Worm (Caenorhabditis elegans) whole organism, L4 larva: Measurements from ENCODE around the gene mdl-1.
A peak's percentile ranks its signal among the peaks of the same experiment; 100 is the strongest.

Experiments used
- D1046.2 ChIP-seq: fragments of 200-800 bp; sonication (Bioruptor generic); IDR thresholded peaks from 2 replicates; pipeline ENCODE4 v1.3.6; 2022; ENCODE audit warnings: missing genetic modification characterization, missing compliant biosample characterization
- F49E8.2 ChIP-seq: sonication (generic microtip); optimal IDR thresholded peaks from 2 replicates; lab custom pipeline; 2016; ENCODE audit warnings: missing compliant biosample characterization, mild to moderate bottlenecking, missing genetic modification characterization, borderline replicate concordance
- R02D3.7 ChIP-seq: fragments of 150-350 bp; sonication (generic microtip); optimal IDR thresholded peaks from 3 replicates; lab custom pipeline; 2014; ENCODE audit warnings: missing biosample characterization, missing genetic modification characterization
- T20F7.1 ChIP-seq: fragments of 200-800 bp; sonication (Bioruptor generic); optimal IDR thresholded peaks from 2 replicates; lab custom pipeline; 2018; ENCODE audit warnings: mild to moderate bottlenecking, missing genetic modification characterization, missing compliant biosample characterization
- Y48G9A.11 ChIP-seq: fragments of 200-800 bp; sonication (Bioruptor generic); IDR thresholded peaks from 2 replicates; pipeline ENCODE4 v1.3.6; 2022; ENCODE audit warnings: missing genetic modification reagents, missing genetic modification characterization, missing compliant biosample characterization
- Y75B8A.6 ChIP-seq: fragments of 200-800 bp; sonication (Bioruptor generic); IDR thresholded peaks from 2 replicates; pipeline ENCODE4 v1.3.6; 2022; ENCODE audit warnings: missing genetic modification reagents, missing genetic modification characterization, missing compliant biosample characterization
- aha-1 ChIP-seq: fragments of 150-350 bp; peaks from one replicate; lab custom pipeline; 2014; ENCODE audit warnings: missing biosample characterization, missing genetic modification characterization
- arid-1 ChIP-seq: fragments of 200-800 bp; sonication (Bioruptor generic); conservative IDR thresholded peaks from 2 replicates; pipeline ENCODE4 v1.3.6; 2022; ENCODE audit warnings: missing genetic modification reagents, missing genetic modification characterization, missing compliant biosample characterization
- attf-4 ChIP-seq: sonication (generic microtip); optimal IDR thresholded peaks from 3 replicates; lab custom pipeline; 2017; ENCODE audit warnings: missing biosample characterization, missing genetic modification characterization
- ceh-82 ChIP-seq: sonication (generic microtip); optimal IDR thresholded peaks from 2 replicates; lab custom pipeline; 2017; ENCODE audit warnings: missing biosample characterization, missing genetic modification characterization
- daf-8 ChIP-seq: fragments of 200-800 bp; sonication (Bioruptor generic); IDR thresholded peaks from 2 replicates; pipeline ENCODE4 v1.3.6; 2022; ENCODE audit warnings: missing genetic modification characterization, missing compliant biosample characterization
- dmd-8 ChIP-seq: fragments of 200-800 bp; sonication (Bioruptor generic); IDR thresholded peaks from 2 replicates; pipeline ENCODE4 v1.3.6; 2022; ENCODE audit warnings: missing genetic modification characterization, missing compliant biosample characterization
- duxl-1 ChIP-seq: sonication (generic microtip); optimal IDR thresholded peaks from 2 replicates; lab custom pipeline; 2016; ENCODE audit warnings: mild to moderate bottlenecking, missing genetic modification characterization, moderate library complexity, missing compliant biosample characterization; ENCODE audit not compliant: poor library complexity
- dve-1 ChIP-seq: sonication (generic microtip); optimal IDR thresholded peaks from 2 replicates; lab custom pipeline; 2017; ENCODE audit warnings: antibody characterized with exemption, mild to moderate bottlenecking, missing genetic modification characterization, missing compliant biosample characterization; ENCODE audit not compliant: insufficient read depth
- egl-43 ChIP-seq: fragments of 200-800 bp; sonication (Bioruptor generic); IDR thresholded peaks from 2 replicates; pipeline ENCODE4 v1.3.6; 2022; ENCODE audit warnings: missing genetic modification reagents, missing genetic modification characterization, missing compliant biosample characterization
- gei-8 ChIP-seq: fragments of 200-800 bp; sonication (Bioruptor generic); optimal IDR thresholded peaks from 2 replicates; lab custom pipeline; 2018; ENCODE audit warnings: mild to moderate bottlenecking, missing genetic modification characterization, missing compliant biosample characterization
- hif-1 ChIP-seq, 2 experiments: sonication (generic microtip); optimal IDR thresholded peaks; 2 replicates each; lab custom pipeline; 2016 to 2017; ENCODE audit warnings: missing compliant biosample characterization in 2 of 2, missing genetic modification characterization in 2 of 2, missing genetic modification reagents in 2 of 2, missing genotype in 2 of 2, mild to moderate bottlenecking in 1 of 2
- hlh-30 ChIP-seq: sonication (generic microtip); optimal IDR thresholded peaks from 2 replicates; lab custom pipeline; 2017; ENCODE audit warnings: antibody characterized with exemption, mild to moderate bottlenecking, missing genetic modification characterization, missing compliant biosample characterization; ENCODE audit not compliant: insufficient read depth
- lin-13 ChIP-seq: fragments of 150-350 bp; optimal IDR thresholded peaks from 2 replicates; lab custom pipeline; 2014; ENCODE audit warnings: missing biosample characterization, missing genetic modification reagents, missing genetic modification characterization
- lin-29 ChIP-seq: fragments of 200-800 bp; sonication (Bioruptor generic); IDR thresholded peaks from 2 replicates; pipeline ENCODE4 v1.3.6; 2022; ENCODE audit warnings: missing genetic modification reagents, missing genetic modification characterization, missing compliant biosample characterization
- lin-39 ChIP-seq: fragments of 150-350 bp; optimal IDR thresholded peaks from 2 replicates; lab custom pipeline; 2014; ENCODE audit warnings: missing biosample characterization, missing genetic modification reagents, missing genetic modification characterization
- lir-3 ChIP-seq: sonication (generic microtip); optimal IDR thresholded peaks from 2 replicates; lab custom pipeline; 2016; ENCODE audit warnings: mild to moderate bottlenecking, missing genetic modification characterization, missing compliant biosample characterization
- lsy-2 ChIP-seq, 2 experiments: fragments of 150-350 bp in 1 of 2; sonication (generic microtip) in 1 of 2; optimal IDR thresholded peaks; 2 replicates each; lab custom pipeline; 2014 to 2017; ENCODE audit warnings: missing biosample characterization in 2 of 2, missing genetic modification characterization in 2 of 2
- madf-9 ChIP-seq: fragments of 200-800 bp; sonication (Bioruptor generic); conservative IDR thresholded peaks from 2 replicates; pipeline ENCODE4 v1.3.6; 2022; ENCODE audit warnings: missing genetic modification reagents, missing genetic modification characterization, missing compliant biosample characterization
- mdl-1 ChIP-seq, 2 experiments: fragments of 150-350 bp in 1 of 2; sonication (generic microtip) in 1 of 2; optimal IDR thresholded peaks; 2 replicates each; lab custom pipeline; 2014 to 2017; ENCODE audit warnings: missing biosample characterization in 2 of 2, missing genetic modification characterization in 2 of 2
- mdt-29 ChIP-seq: fragments of 200-800 bp; sonication (Bioruptor generic); IDR thresholded peaks from 2 replicates; pipeline ENCODE4 v1.3.6; 2022; ENCODE audit warnings: missing genetic modification reagents, missing genetic modification characterization, missing compliant biosample characterization
- mxl-2 ChIP-seq: fragments of 200-800 bp; sonication (Bioruptor generic); conservative IDR thresholded peaks from 2 replicates; pipeline ENCODE4 v1.3.6; 2022; ENCODE audit warnings: missing genetic modification reagents, missing genetic modification characterization, missing compliant biosample characterization
- nhr-102 ChIP-seq: sonication (generic microtip); optimal IDR thresholded peaks from 2 replicates; lab custom pipeline; 2016; ENCODE audit warnings: mild to moderate bottlenecking, missing genetic modification characterization, moderate library complexity, missing compliant biosample characterization
- nhr-111 ChIP-seq: fragments of 200-800 bp; sonication (Bioruptor generic); optimal IDR thresholded peaks from 2 replicates; lab custom pipeline; 2018; ENCODE audit warnings: mild to moderate bottlenecking, missing genetic modification characterization, missing compliant biosample characterization
- nhr-25 ChIP-seq: sonication (generic microtip); optimal IDR thresholded peaks from 2 replicates; lab custom pipeline; 2017; ENCODE audit warnings: missing genetic modification characterization, mild to moderate bottlenecking, missing compliant biosample characterization, antibody characterized with exemption, moderate library complexity, borderline replicate concordance; ENCODE audit not compliant: insufficient read depth
- nhr-28 ChIP-seq: fragments of 150-350 bp; optimal IDR thresholded peaks from 2 replicates; lab custom pipeline; 2014; ENCODE audit warnings: missing biosample characterization, missing genetic modification characterization
- nhr-42 ChIP-seq: fragments of 200-800 bp; sonication (Bioruptor generic); IDR thresholded peaks from 2 replicates; pipeline ENCODE4 v1.3.6; 2022; ENCODE audit warnings: missing genetic modification characterization, missing compliant biosample characterization
- nhr-48 ChIP-seq: sonication (generic microtip); optimal IDR thresholded peaks from 2 replicates; lab custom pipeline; 2016; ENCODE audit warnings: mild to moderate bottlenecking, missing genetic modification characterization, missing compliant biosample characterization
- nhr-6 ChIP-seq: fragments of 150-350 bp; optimal IDR thresholded peaks from 2 replicates; lab custom pipeline; 2014; ENCODE audit warnings: missing biosample characterization, missing genetic modification characterization
- nhr-76 ChIP-seq: fragments of 150-350 bp; optimal IDR thresholded peaks from 2 replicates; lab custom pipeline; 2014; ENCODE audit warnings: missing biosample characterization, missing genetic modification characterization
- rbr-2 ChIP-seq: sonication (generic microtip); optimal IDR thresholded peaks from 2 replicates; lab custom pipeline; 2016; ENCODE audit warnings: missing genotype, missing genetic modification characterization, missing compliant biosample characterization
- saeg-2 ChIP-seq: fragments of 200-800 bp; sonication (Bioruptor generic); IDR thresholded peaks from 2 replicates; pipeline ENCODE4 v1.3.6; 2022; ENCODE audit warnings: missing genetic modification reagents, missing genetic modification characterization, missing compliant biosample characterization
- skn-1 ChIP-seq: fragments of 150-350 bp; optimal IDR thresholded peaks from 2 replicates; lab custom pipeline; 2014; ENCODE audit warnings: missing biosample characterization, missing genetic modification characterization
- snpc-1.2 ChIP-seq: fragments of 200-800 bp; sonication (Bioruptor generic); IDR thresholded peaks from 2 replicates; pipeline ENCODE4 v1.3.6; 2022; ENCODE audit warnings: missing genetic modification reagents, missing genetic modification characterization, missing compliant biosample characterization
- tag-97 ChIP-seq: fragments of 200-800 bp; sonication (Bioruptor generic); IDR thresholded peaks from 2 replicates; pipeline ENCODE4 v1.3.6; 2022; ENCODE audit warnings: missing genetic modification characterization, missing compliant biosample characterization
- tra-1 ChIP-seq: fragments of 200-800 bp; sonication (Bioruptor generic); IDR thresholded peaks from 2 replicates; pipeline ENCODE4 v1.3.6; 2022; ENCODE audit warnings: missing genetic modification reagents, missing genetic modification characterization, missing compliant biosample characterization
- unc-130 ChIP-seq: sonication (generic microtip); optimal IDR thresholded peaks from 2 replicates; lab custom pipeline; 2016; ENCODE audit warnings: missing genetic modification reagents, missing genetic modification characterization, missing compliant biosample characterization
- unc-39 ChIP-seq: sonication (generic microtip); optimal IDR thresholded peaks from 2 replicates; lab custom pipeline; 2017; ENCODE audit warnings: missing biosample characterization, missing genetic modification characterization
- unc-62 ChIP-seq, 3 experiments: fragments of 150-350 bp in 1 of 3; sonication (generic microtip); optimal IDR thresholded peaks in 2 of 3; peaks in 1 of 3; 1 replicate in 1 of 3; 2 replicates in 2 of 3; lab custom pipeline; 2014 to 2017; ENCODE audit warnings: missing biosample characterization in 3 of 3, missing genetic modification characterization in 3 of 3, missing genetic modification reagents in 3 of 3, missing genotype in 1 of 3
- vab-7 ChIP-seq: fragments of 200-800 bp; sonication (Bioruptor generic); IDR thresholded peaks from 2 replicates; pipeline ENCODE4 v1.3.6; 2022; ENCODE audit warnings: missing genetic modification reagents, missing genetic modification characterization, missing compliant biosample characterization
- zfp-2 ChIP-seq: sonication (generic microtip); optimal IDR thresholded peaks from 2 replicates; lab custom pipeline; 2016; ENCODE audit warnings: mild to moderate bottlenecking, missing genetic modification characterization, missing compliant biosample characterization
- zip-11 ChIP-seq: fragments of 200-800 bp; sonication (Bioruptor generic); IDR thresholded peaks from 2 replicates; pipeline ENCODE4 v1.3.6; 2022; ENCODE audit warnings: missing genetic modification characterization, missing compliant biosample characterization
- ztf-11 ChIP-seq: fragments of 150-350 bp; optimal IDR thresholded peaks from 2 replicates; lab custom pipeline; 2014; ENCODE audit warnings: missing biosample characterization, missing genetic modification characterization
- ztf-7 ChIP-seq: fragments of 150-350 bp; optimal IDR thresholded peaks from 2 replicates; lab custom pipeline; 2014; ENCODE audit warnings: missing biosample characterization, missing genetic modification characterization

The mdl-1 gene

ce11 chrX:6742011-6742683, at the start of gene mdl-1 (continued):
- TF ChIP-seq R02D3.7, result no peak
- peak; percentile 68; the same call in 1 of the 2 replicates for TF ChIP-seq lin-29
- TF ChIP-seq Y48G9A.11, result no peak
- peak; percentile 67 for TF ChIP-seq madf-9
- 0 out of 2 replicates have a peak, but pooled peaks have one; percentile 16 for TF ChIP-seq snpc-1.2 (GFP tag; lab: Robert Waterston, UW)
- TF ChIP-seq F49E8.2, result no peak
- no peak for TF ChIP-seq daf-8 (GFP tag; lab: Robert Waterston, UW)
- TF ChIP-seq tag-97 (GFP tag; lab: Robert Waterston, UW), result no peak
- no peak for TF ChIP-seq unc-39 (tag; lab: Kevin White, UChicago)
- no peak for TF ChIP-seq lir-3 (tag; lab: Kevin White, UChicago)
- no peak for TF ChIP-seq Y75B8A.6
- no peak for TF ChIP-seq nhr-76 (tag; lab: Kevin White, UChicago)
- no peak for TF ChIP-seq ceh-82 (tag; lab: Kevin White, UChicago)
- TF ChIP-seq nhr-6, result peak; percentile 92
- peak; percentile 90 for TF ChIP-seq egl-43 (GFP tag; lab: Robert Waterston, UW)
- TF ChIP-seq dmd-8 (GFP tag; lab: Robert Waterston, UW), result no peak
- TF ChIP-seq arid-1 (GFP tag; lab: Robert Waterston, UW), result peak; percentile 72
- peak; percentile 86 for TF ChIP-seq gei-8 (GFP tag; lab: Kevin White, UChicago)
- no peak for TF ChIP-seq skn-1
- no peak for TF ChIP-seq vab-7 (GFP tag; lab: Robert Waterston, UW)
- peak; percentile 23 for TF ChIP-seq ztf-7 (tag; lab: Kevin White, UChicago)
- TF ChIP-seq unc-62 (GFP tag; optimal IDR thresholded peaks at IDR 0.05 in 1 of 2; lab: Kevin White, UChicago), result peak in 1 of 2 experiments; percentile 100
- TF ChIP-seq unc-62 (tag; optimal IDR thresholded peaks at IDR 0.05; lab: Kevin White, UChicago), result no peak
- TF ChIP-seq tra-1 (GFP tag; lab: Robert Waterston, UW), result peak; percentile 97
- no peak for TF ChIP-seq duxl-1
- TF ChIP-seq lin-39, result no peak
- TF ChIP-seq nhr-48 (tag; lab: Kevin White, UChicago), result peak; percentile 99
- peak; percentile 90 for TF ChIP-seq saeg-2 (GFP tag; lab: Robert Waterston, UW)
- TF ChIP-seq hlh-30 (tag; lab: Kevin White, UChicago), result peak; percentile 96
- TF ChIP-seq mdl-1 (tag; optimal IDR thresholded peaks at IDR 0.05; lab: Kevin White, UChicago), result peak in 1 of 2 experiments; percentile 100
- peak; percentile 35 for TF ChIP-seq attf-4 (tag; lab: Kevin White, UChicago)
- TF ChIP-seq mdt-29 (GFP tag; lab: Robert Waterston, UW), result peak; percentile 90
- TF ChIP-seq nhr-102, result peak; percentile 89
- peak; percentile 37 to 95 for TF ChIP-seq hif-1 (tag; optimal IDR thresholded peaks at IDR 0.05; lab: Kevin White, UChicago)
- no peak for TF ChIP-seq zip-11 (GFP tag; lab: Robert Waterston, UW)
- TF ChIP-seq nhr-111, result no peak
- TF ChIP-seq mxl-2, result peak; percentile 100
- peak; percentile 100 for TF ChIP-seq aha-1 (tag; lab: Kevin White, UChicago)
- TF ChIP-seq rbr-2, result peak; percentile 87
- TF ChIP-seq dve-1 (tag; lab: Kevin White, UChicago), result peak; percentile 87
- no peak for TF ChIP-seq unc-130 (GFP tag; lab: Kevin White, UChicago)
- TF ChIP-seq nhr-25 (tag; lab: Kevin White, UChicago), result peak; percentile 96
- TF ChIP-seq zfp-2, result no peak
- TF ChIP-seq D1046.2, result no peak
- peak; percentile 78 for TF ChIP-seq nhr-28 (tag; lab: Kevin White, UChicago)
- no peak for TF ChIP-seq ztf-11 (tag; lab: Kevin White, UChicago)
- peak; percentile 82 for TF ChIP-seq lin-13 (GFP tag; lab: Kevin White, UChicago)
- TF ChIP-seq lsy-2 (tag; optimal IDR thresholded peaks at IDR 0.05; lab: Kevin White, UChicago), result peak; percentile 54 to 81
- TF ChIP-seq T20F7.1 (GFP tag; lab: Kevin White, UChicago), result peak; percentile 21
- TF ChIP-seq nhr-42 (GFP tag; lab: Robert Waterston, UW), result peak; percentile 85
